Fruit fly (Drosophila melanogaster): ENCODE results near the gene CG14292.

dm6 chr3R:18905555-18905920 lies at the start of gene CG14292:
- TF ChIP-seq E2f1 (GFP tag; IDR thresholded peaks at IDR 0.05) (no peak), CG15514 (GFP tag; optimal IDR thresholded peaks at IDR 0.05) (no peak), chinmo (GFP tag; IDR thresholded peaks at IDR 0.05; ENCODE audit: partially characterized antibody) (no peak), CG4404 (GFP tag; IDR thresholded peaks at IDR 0.05) (no peak)
